Worm (Caenorhabditis elegans): Measurements from ENCODE around the gene F08H9.3.

DNA sequence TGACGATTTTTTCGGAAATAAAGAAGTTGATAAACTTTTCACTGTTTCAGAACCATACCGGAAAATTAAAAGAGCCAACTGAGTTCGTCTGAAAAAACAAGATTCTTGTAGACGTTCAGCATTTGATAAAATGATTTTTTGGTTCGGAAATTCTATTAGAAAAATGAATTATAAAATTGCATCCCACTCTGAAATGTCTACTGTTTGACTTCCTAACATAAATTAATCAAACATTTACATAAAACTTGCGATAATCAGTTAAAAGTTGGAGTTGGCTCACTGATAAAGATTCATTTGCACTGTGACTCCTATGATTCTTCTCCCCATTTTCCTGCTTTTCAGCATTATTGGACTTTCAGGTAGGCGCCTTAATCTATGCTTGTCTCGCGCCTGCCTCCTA, 5.8 kb upstream of the F08H9.3 start, which contains the start of gene clec-57:
- TF ChIP-seq med-1 (GFP tag; optimal IDR thresholded peaks at IDR 0.05; ENCODE audit: insufficient read depth): no peak
- no peak for TF ChIP-seq ztf-23 (GFP tag; IDR thresholded peaks at IDR 0.05)
- TF ChIP-seq tab-1 (GFP tag; IDR thresholded peaks at IDR 0.05): no peak
- no peak for TF ChIP-seq flt-1 (GFP tag; IDR thresholded peaks at IDR 0.05)
- no peak for TF ChIP-seq klf-2 (GFP tag; conservative IDR thresholded peaks at IDR 0.05)
- no peak for TF ChIP-seq cog-1 (tag; optimal IDR thresholded peaks at IDR 0.05)
- TF ChIP-seq ref-1 (GFP tag; conservative IDR thresholded peaks at IDR 0.05): no peak
- TF ChIP-seq T22C8.4 (GFP tag; IDR thresholded peaks at IDR 0.05): no peak
- TF ChIP-seq ztf-29 (GFP tag; IDR thresholded peaks at IDR 0.05): no peak
